Fruit fly (Drosophila melanogaster): ENCODE results near the gene Jhbp4.
A peak's percentile ranks its signal among the peaks of the same experiment; 100 is the strongest.

Jhbp4 gene

dm6 chr3R:16042900-16043548, at the start of gene Jhbp4:
TSS of gene Jhbp4 (plus strand) at chr3R:16043498.
- TF ChIP-seq Blimp-1 (GFP tag; optimal IDR thresholded peaks at IDR 0.05) (peak; percentile 22), CG2199 (GFP tag; IDR thresholded peaks at IDR 0.05) (peak; percentile 88; the same call in 2 of the 3 replicates), CG9609 (GFP tag; optimal IDR thresholded peaks at IDR 0.05) (no peak), CG4707 (GFP tag; optimal IDR thresholded peaks at IDR 0.05) (no peak), CTCF (GFP tag; optimal IDR thresholded peaks at IDR 0.05) (peak; percentile 76), hkb (optimal IDR thresholded peaks at IDR 0.05) (no peak), hkb (GFP tag; IDR thresholded peaks at IDR 0.05) (no peak), CG11504 (tag; optimal IDR thresholded peaks at IDR 0.05) (peak; percentile 7), sens (GFP tag) (peak; percentile 73), twi (tag; optimal IDR thresholded peaks at IDR 0.05) (no peak), chn (GFP tag; optimal IDR thresholded peaks at IDR 0.05) (no peak), dysf (GFP tag; IDR thresholded peaks at IDR 0.05) (no peak), sim (GFP tag; IDR thresholded peaks at IDR 0.05) (no peak), jing (GFP tag; optimal IDR thresholded peaks at IDR 0.05) (no peak), Gug (GFP tag; IDR thresholded peaks at IDR 0.05) (no peak), kni (GFP tag; optimal IDR thresholded peaks at IDR 0.05) (no peak), gem (tag; optimal IDR thresholded peaks at IDR 0.05) (no peak), NFAT (GFP tag; IDR thresholded peaks at IDR 0.05) (no peak), stwl (tag; optimal IDR thresholded peaks at IDR 0.05) (peak; percentile 11), unpg (GFP tag; optimal IDR thresholded peaks at IDR 0.05) (no peak), dmrt99B (tag; optimal IDR thresholded peaks at IDR 0.05) (no peak), pum (GFP tag; optimal IDR thresholded peaks at IDR 0.05) (no peak), ato (GFP tag; IDR thresholded peaks at IDR 0.05; ENCODE audit: partially characterized antibody) (no peak), esg (GFP tag; conservative IDR thresholded peaks at IDR 0.05) (no peak), CG3995 (GFP tag; optimal IDR thresholded peaks at IDR 0.05) (peak; percentile 71), CG18011 (GFP tag; optimal IDR thresholded peaks at IDR 0.05) (peak; percentile 78), nmo (GFP tag; optimal IDR thresholded peaks at IDR 0.05) (no peak), Awh (GFP tag; IDR thresholded peaks at IDR 0.05) (no peak), jigr1 (GFP tag; IDR thresholded peaks at IDR 0.05) (no peak), CG2120 (GFP tag; optimal IDR thresholded peaks at IDR 0.05) (no peak), CG3281 (GFP tag; optimal IDR thresholded peaks at IDR 0.05) (no peak)

dm6 chr3R:15993815-15994572, 49.3 kb upstream of the Jhbp4 start:
- TF ChIP-seq crc (GFP tag; optimal IDR thresholded peaks at IDR 0.05) (no peak), CG30020 (tag; optimal IDR thresholded peaks at IDR 0.05) (no peak), eve (GFP tag; optimal IDR thresholded peaks at IDR 0.05) (no peak), Drgx (GFP tag; IDR thresholded peaks at IDR 0.05) (peak; percentile 12; the same call in 1 of the 2 replicates), Med (GFP tag) (peak; percentile 62), btn (GFP tag; optimal IDR thresholded peaks at IDR 0.05) (no peak), CG1832 (GFP tag; optimal IDR thresholded peaks at IDR 0.05) (peak; percentile 30), scrt (GFP tag; optimal IDR thresholded peaks at IDR 0.05) (no peak), Jarid2 (GFP tag; optimal IDR thresholded peaks at IDR 0.05) (no peak), Deaf1 (tag; optimal IDR thresholded peaks at IDR 0.05) (no peak), h (optimal IDR thresholded peaks at IDR 0.05) (no peak), CG6765 (GFP tag; optimal IDR thresholded peaks at IDR 0.05) (no peak), CG7963 (GFP tag; IDR thresholded peaks at IDR 0.05; ENCODE audit: partially characterized antibody) (0 out of 3 replicates have a peak, but pooled peaks have one; percentile 8), Ets65A (GFP tag) (peak; percentile 24), CG10979 (tag; optimal IDR thresholded peaks at IDR 0.05) (no peak), ash1 (GFP tag; optimal IDR thresholded peaks at IDR 0.05) (no peak), Rfx (GFP tag; IDR thresholded peaks at IDR 0.05) (0 out of 2 replicates have a peak, but pooled peaks have one; percentile 9), CG5953 (GFP tag; IDR thresholded peaks at IDR 0.05) (no peak), sr (GFP tag; IDR thresholded peaks at IDR 0.05) (no peak), E2f1 (GFP tag; IDR thresholded peaks at IDR 0.05) (no peak), CG7271 (tag; optimal IDR thresholded peaks at IDR 0.05) (no peak)
